Fruit fly (Drosophila melanogaster): Measurements from ENCODE around the gene CG9951.

Gene CG9951

dm6 chr3L:16862284-16862683 is 680 bp upstream of the CG9951 start, which contains the start of gene Rh4 (continued):
- TF ChIP-seq CG6813 (GFP tag; optimal IDR thresholded peaks at IDR 0.05) (no peak), CG15601 (tag; optimal IDR thresholded peaks at IDR 0.05) (no peak), CG8765 (GFP tag; IDR thresholded peaks at IDR 0.05) (no peak), CG13287 (GFP tag; IDR thresholded peaks at IDR 0.05; ENCODE audit: partially characterized antibody) (0 out of 2 replicates have a peak, but pooled peaks have one; percentile 5), toy (GFP tag; IDR thresholded peaks at IDR 0.05) (no peak), twi (tag; optimal IDR thresholded peaks at IDR 0.05) (no peak), Fer3 (tag; optimal IDR thresholded peaks at IDR 0.05) (no peak), vvl (GFP tag; IDR thresholded peaks at IDR 0.05) (no peak), CG12299 (tag; optimal IDR thresholded peaks at IDR 0.05) (no peak), Eip74EF (GFP tag; optimal IDR thresholded peaks at IDR 0.05) (no peak), Pdp1 (GFP tag; optimal IDR thresholded peaks at IDR 0.05) (peak in 1 of 2 experiments; percentile 77), ssp (GFP tag; IDR thresholded peaks at IDR 0.05) (no peak), CG31365 (tag; optimal IDR thresholded peaks at IDR 0.05) (no peak), ci (GFP tag; IDR thresholded peaks at IDR 0.05) (peak; percentile 28; the same call in 1 of the 3 replicates), rib (GFP tag; IDR thresholded peaks at IDR 0.05) (no peak), cg (GFP tag; optimal IDR thresholded peaks at IDR 0.05) (no peak), CG17186 (GFP tag; optimal IDR thresholded peaks at IDR 0.05) (no peak), CG17361 (GFP tag; IDR thresholded peaks at IDR 0.05) (no peak), Mad (GFP tag; optimal IDR thresholded peaks at IDR 0.05) (no peak), row (GFP tag; IDR thresholded peaks at IDR 0.05) (0 out of 3 replicates have a peak, but pooled peaks have one; percentile 12), Optix (GFP tag; IDR thresholded peaks at IDR 0.05) (0 out of 3 replicates have a peak, but pooled peaks have one; percentile 24), CG9609 (GFP tag; optimal IDR thresholded peaks at IDR 0.05) (no peak), Vsx1 (GFP tag; optimal IDR thresholded peaks at IDR 0.05) (no peak), CG8388 (GFP tag; optimal IDR thresholded peaks at IDR 0.05) (no peak), gcm2 (GFP tag; optimal IDR thresholded peaks at IDR 0.05) (no peak), CG9437 (GFP tag; optimal IDR thresholded peaks at IDR 0.05) (no peak), Mes4 (GFP tag; optimal IDR thresholded peaks at IDR 0.05) (no peak), Dad (GFP tag; optimal IDR thresholded peaks at IDR 0.05) (no peak), CG17912 (GFP tag; optimal IDR thresholded peaks at IDR 0.05) (no peak), CG2712 (tag; optimal IDR thresholded peaks at IDR 0.05) (no peak), CG1603 (tag; optimal IDR thresholded peaks at IDR 0.05) (no peak), CG16779 (GFP tag; IDR thresholded peaks at IDR 0.05) (peak; percentile 23; the same call in 1 of the 2 replicates), crc (GFP tag; optimal IDR thresholded peaks at IDR 0.05) (no peak), Gug (GFP tag; IDR thresholded peaks at IDR 0.05) (no peak), dmrt99B (tag; optimal IDR thresholded peaks at IDR 0.05) (no peak), CG11456 (GFP tag; IDR thresholded peaks at IDR 0.05) (0 out of 3 replicates have a peak, but pooled peaks have one; percentile 53), abd-A (tag; optimal IDR thresholded peaks at IDR 0.05) (no peak), CG34376 (GFP tag; optimal IDR thresholded peaks at IDR 0.05) (no peak), Drgx (GFP tag; IDR thresholded peaks at IDR 0.05) (no peak), sr (GFP tag; IDR thresholded peaks at IDR 0.05) (no peak), schlank (tag; optimal IDR thresholded peaks at IDR 0.05) (no peak), CG8359 (GFP tag; optimal IDR thresholded peaks at IDR 0.05; ENCODE audit: borderline replicate concordance) (no peak), Hmx (GFP tag; optimal IDR thresholded peaks at IDR 0.05) (no peak), CG9932 (GFP tag; IDR thresholded peaks at IDR 0.05) (peak; percentile 47), bcd (GFP tag; optimal IDR thresholded peaks at IDR 0.05) (no peak), Sox102F (GFP tag; optimal IDR thresholded peaks at IDR 0.05) (no peak), CG31224 (GFP tag; IDR thresholded peaks at IDR 0.05) (no peak), MESR4 (GFP tag; optimal IDR thresholded peaks at IDR 0.05) (no peak), gt (GFP tag; IDR thresholded peaks at IDR 0.05) (no peak), E2f1 (GFP tag; IDR thresholded peaks at IDR 0.05) (no peak), org-1 (GFP tag; optimal IDR thresholded peaks at IDR 0.05) (no peak)

All from whole organism, embryonic.